Fruit fly (Drosophila melanogaster) whole organism, embryonic: ENCODE measurements around the gene Uxt.

Source experiments
- Bdp1 ChIP-seq: fragments of 200-800 bp; sonication (Bioruptor generic); optimal IDR thresholded peaks from 3 replicates; lab custom pipeline; 2016; ENCODE audit warnings: missing biosample characterization, missing genetic modification characterization
- CG10366 ChIP-seq: fragments of 200-800 bp; sonication (Bioruptor generic); IDR thresholded peaks from 2 replicates; pipeline ENCODE4 v1.3.6; 2022; ENCODE audit warnings: missing biosample characterization, missing genetic modification characterization
- CG10565 ChIP-seq: fragments of 200-800 bp; sonication (Bioruptor generic); optimal IDR thresholded peaks from 3 replicates; lab custom pipeline; 2016; ENCODE audit warnings: missing biosample characterization, mild to moderate bottlenecking, missing genetic modification characterization
- CG12155 ChIP-seq: fragments of 200-800 bp; sonication (Bioruptor generic); optimal IDR thresholded peaks from 3 replicates; lab custom pipeline; 2016; ENCODE audit warnings: missing biosample characterization, missing genetic modification characterization
- CG12744 ChIP-seq: fragments of 200-800 bp; sonication (Bioruptor generic); optimal IDR thresholded peaks from 2 replicates; lab custom pipeline; 2016; ENCODE audit warnings: missing biosample characterization, missing genetic modification characterization
- CG13424 ChIP-seq: fragments of 200-800 bp; sonication (Bioruptor generic); optimal IDR thresholded peaks from 2 replicates; lab custom pipeline; 2019; ENCODE audit warnings: missing biosample characterization, mild to moderate bottlenecking, missing genetic modification characterization, moderate library complexity
- CG14710 ChIP-seq: fragments of 200-800 bp; sonication (Bioruptor generic); optimal IDR thresholded peaks from 3 replicates; lab custom pipeline; 2019; ENCODE audit warnings: missing biosample characterization, mild to moderate bottlenecking, missing genetic modification characterization, moderate library complexity
- CG17361 ChIP-seq: fragments of 200-800 bp; sonication (Bioruptor generic); IDR thresholded peaks from 3 replicates; pipeline ENCODE4 v1.3.6; 2022; ENCODE audit warnings: missing biosample characterization, missing genetic modification characterization
- CG18476 ChIP-seq: fragments of 200-800 bp; sonication (Bioruptor generic); optimal IDR thresholded peaks from 2 replicates; lab custom pipeline; 2016; ENCODE audit warnings: missing biosample characterization, mild to moderate bottlenecking, missing genetic modification characterization
- CG2875 ChIP-seq: fragments of 200-800 bp; sonication (Bioruptor generic); optimal IDR thresholded peaks from 2 replicates; lab custom pipeline; 2017; ENCODE audit warnings: missing biosample characterization, mild to moderate bottlenecking, missing genetic modification characterization, missing genetic modification reagents
- CG32532 ChIP-seq: fragments of 200-800 bp; sonication (Bioruptor generic); IDR thresholded peaks from 2 replicates; pipeline ENCODE4 v1.3.6; 2022; ENCODE audit warnings: missing biosample characterization, missing genetic modification characterization
- CG33557 ChIP-seq: fragments of 200-800 bp; sonication (Bioruptor generic); optimal IDR thresholded peaks from 2 replicates; lab custom pipeline; 2019; ENCODE audit warnings: missing biosample characterization, mild to moderate bottlenecking, missing genetic modification characterization, moderate library complexity
- CG3407 ChIP-seq: fragments of 200-800 bp; sonication (Bioruptor generic); optimal IDR thresholded peaks from 2 replicates; lab custom pipeline; 2018; ENCODE audit warnings: missing biosample characterization, mild to moderate bottlenecking, missing genetic modification characterization
- CG4404 ChIP-seq: fragments of 200-800 bp; sonication (Bioruptor generic); IDR thresholded peaks from 2 replicates; pipeline ENCODE4 v1.3.6; 2022; ENCODE audit warnings: missing biosample characterization, missing genetic modification characterization
- CG4730 ChIP-seq: fragments of 200-800 bp; sonication (Bioruptor generic); IDR thresholded peaks from 2 replicates; pipeline ENCODE4 v1.3.6; 2022; ENCODE audit warnings: missing biosample characterization, missing genetic modification characterization
- CG5245 ChIP-seq: fragments of 200-800 bp; sonication (Bioruptor generic); optimal IDR thresholded peaks from 3 replicates; lab custom pipeline; 2016; ENCODE audit warnings: missing biosample characterization, missing genetic modification characterization
- CG6175 ChIP-seq: fragments of 200-800 bp; sonication (Bioruptor generic); IDR thresholded peaks from 3 replicates; pipeline ENCODE4 v1.3.6; 2022; ENCODE audit warnings: missing biosample characterization, missing genetic modification characterization
- CG7928 ChIP-seq: fragments of 200-800 bp; sonication (Bioruptor generic); optimal IDR thresholded peaks from 2 replicates; lab custom pipeline; 2017; ENCODE audit warnings: missing biosample characterization, mild to moderate bottlenecking, missing genetic modification characterization
- CG9215 ChIP-seq: fragments of 200-800 bp; sonication (Bioruptor generic); IDR thresholded peaks from 2 replicates; pipeline ENCODE4 v1.3.6; 2022; ENCODE audit warnings: missing biosample characterization, missing genetic modification characterization
- CHES-1-like ChIP-seq: fragments of 200-800 bp; sonication (Bioruptor generic); optimal IDR thresholded peaks from 2 replicates; lab custom pipeline; 2016; ENCODE audit warnings: missing biosample characterization, missing genetic modification characterization
- Elba2 ChIP-seq: fragments of 200-800 bp; sonication (Bioruptor generic); optimal IDR thresholded peaks from 3 replicates; lab custom pipeline; 2016; ENCODE audit warnings: missing biosample characterization, missing genetic modification characterization
- HLH3B ChIP-seq: fragments of 200-800 bp; sonication (Bioruptor generic); IDR thresholded peaks from 2 replicates; pipeline ENCODE4 v1.3.6; 2022; ENCODE audit warnings: missing biosample characterization, missing genetic modification characterization
- Hey ChIP-seq: fragments of 200-800 bp; sonication (Bioruptor generic); optimal IDR thresholded peaks from 3 replicates; lab custom pipeline; 2018; ENCODE audit warnings: missing biosample characterization, mild to moderate bottlenecking, missing genetic modification characterization
- HmgD ChIP-seq: fragments of 200-800 bp; sonication (Bioruptor generic); optimal IDR thresholded peaks from 3 replicates; lab custom pipeline; 2016; ENCODE audit warnings: missing biosample characterization, missing genetic modification characterization
- MTF-1 ChIP-seq: fragments of 200-800 bp; sonication (Bioruptor generic); optimal IDR thresholded peaks from 2 replicates; lab custom pipeline; 2018; ENCODE audit warnings: missing biosample characterization, mild to moderate bottlenecking, missing genetic modification characterization, borderline replicate concordance
- Meics ChIP-seq: fragments of 200-800 bp; sonication (Bioruptor generic); optimal IDR thresholded peaks from 2 replicates; lab custom pipeline; 2017; ENCODE audit warnings: missing biosample characterization, mild to moderate bottlenecking, missing genetic modification characterization
- Nf-YB ChIP-seq: fragments of 200-800 bp; sonication (Bioruptor generic); optimal IDR thresholded peaks from 3 replicates; lab custom pipeline; 2019; ENCODE audit warnings: missing biosample characterization, mild to moderate bottlenecking, missing genetic modification characterization, moderate library complexity
- Ptx1 ChIP-seq: fragments of 200-800 bp; sonication (Bioruptor generic); IDR thresholded peaks from 2 replicates; pipeline ENCODE4 v1.3.6; 2022; ENCODE audit warnings: missing biosample characterization, missing genetic modification characterization
- Ssrp ChIP-seq: fragments of 200-800 bp; sonication (Bioruptor generic); optimal IDR thresholded peaks from 2 replicates; lab custom pipeline; 2018; ENCODE audit warnings: missing biosample characterization, mild to moderate bottlenecking, missing genetic modification characterization, moderate library complexity
- Xrp1 ChIP-seq: fragments of 200-800 bp; sonication (Bioruptor generic); IDR thresholded peaks from 2 replicates; pipeline ENCODE4 v1.3.6; 2022; ENCODE audit warnings: missing biosample characterization, missing genetic modification characterization
- amos ChIP-seq: fragments of 200-800 bp; sonication (Bioruptor generic); IDR thresholded peaks from 2 replicates; pipeline ENCODE4 v1.3.6; 2022; ENCODE audit warnings: missing biosample characterization, missing genetic modification characterization; ENCODE audit not compliant: partially characterized antibody
- ara ChIP-seq: fragments of 200-800 bp; sonication (Bioruptor generic); IDR thresholded peaks from 2 replicates; pipeline ENCODE4 v1.3.6; 2022; ENCODE audit warnings: missing biosample characterization, missing genetic modification characterization
- bigmax ChIP-seq: fragments of 200-800 bp; sonication (Bioruptor generic); optimal IDR thresholded peaks from 2 replicates; lab custom pipeline; 2018; ENCODE audit warnings: missing biosample characterization, mild to moderate bottlenecking, missing genetic modification characterization
- br ChIP-seq: fragments of >200 bp; optimal IDR thresholded peaks from 2 replicates; lab custom pipeline; 2017
- cad ChIP-seq: fragments of >200 bp; optimal IDR thresholded peaks from 2 replicates; lab custom pipeline; 2017; ENCODE audit warnings: missing biosample characterization, missing genetic modification characterization
- cg ChIP-seq: fragments of 200-800 bp; sonication (Bioruptor generic); optimal IDR thresholded peaks from 3 replicates; lab custom pipeline; 2019; ENCODE audit warnings: missing biosample characterization, mild to moderate bottlenecking, missing genetic modification characterization, moderate library complexity
- dmrt99B ChIP-seq: fragments of 200-800 bp; sonication (Bioruptor generic); optimal IDR thresholded peaks from 2 replicates; lab custom pipeline; 2018; ENCODE audit warnings: missing biosample characterization, mild to moderate bottlenecking, missing genetic modification characterization, moderate library complexity
- knrl ChIP-seq: fragments of 200-800 bp; sonication (Bioruptor generic); IDR thresholded peaks from 3 replicates; pipeline ENCODE4 v1.3.6; 2022; ENCODE audit warnings: missing biosample characterization, missing genetic modification characterization; ENCODE audit not compliant: partially characterized antibody
- luna ChIP-seq: fragments of 200-800 bp; sonication (Bioruptor generic); optimal IDR thresholded peaks from 2 replicates; lab custom pipeline; 2016; ENCODE audit warnings: missing biosample characterization, missing genetic modification characterization
- nmo ChIP-seq: fragments of 200-800 bp; sonication (Bioruptor generic); optimal IDR thresholded peaks from 2 replicates; lab custom pipeline; 2018; ENCODE audit warnings: missing biosample characterization, mild to moderate bottlenecking, missing genetic modification characterization, moderate library complexity
- otp ChIP-seq: fragments of 200-800 bp; sonication (Bioruptor generic); IDR thresholded peaks from 3 replicates; pipeline ENCODE4, ENCODE4 v1.3.6; 2022; ENCODE audit warnings: missing biosample characterization, missing genetic modification characterization
- pb ChIP-seq: fragments of 200-800 bp; sonication (Bioruptor generic); optimal IDR thresholded peaks from 3 replicates; lab custom pipeline; 2016; ENCODE audit warnings: missing biosample characterization, missing genetic modification characterization
- pnt ChIP-seq: fragments of 200-800 bp; sonication (Bioruptor generic); optimal IDR thresholded peaks from 3 replicates; lab custom pipeline; 2016; ENCODE audit warnings: missing biosample characterization, missing genetic modification characterization
- pum ChIP-seq: fragments of 200-800 bp; sonication (Bioruptor generic); optimal IDR thresholded peaks from 2 replicates; lab custom pipeline; 2016; ENCODE audit warnings: missing biosample characterization, missing genetic modification characterization
- ranshi ChIP-seq: fragments of 200-800 bp; sonication (Bioruptor generic); IDR thresholded peaks from 2 replicates; pipeline ENCODE4 v1.3.6; 2022; ENCODE audit warnings: missing biosample characterization, missing genetic modification characterization
- ro ChIP-seq: fragments of 200-800 bp; sonication (Bioruptor generic); IDR thresholded peaks from 2 replicates; pipeline ENCODE4 v1.3.6; 2022; ENCODE audit warnings: missing biosample characterization, missing genetic modification characterization
- schlank ChIP-seq: fragments of 200-800 bp; sonication (Bioruptor generic); optimal IDR thresholded peaks from 2 replicates; lab custom pipeline; 2018; ENCODE audit warnings: missing biosample characterization, mild to moderate bottlenecking, missing genetic modification characterization
- tll ChIP-seq, 2 experiments: fragments of 200-800 bp in 1 of 2; fragments of >200 bp in 1 of 2; sonication (Bioruptor generic) in 1 of 2; optimal IDR thresholded peaks; 2 replicates each; lab custom pipeline; 2017 to 2019; ENCODE audit warnings: missing biosample characterization in 2 of 2, missing genetic modification characterization in 2 of 2, mild to moderate bottlenecking in 1 of 2, moderate library complexity in 1 of 2
- twi ChIP-seq: fragments of 200-800 bp; optimal IDR thresholded peaks from 2 replicates; lab custom pipeline; 2019; ENCODE audit warnings: missing biosample characterization, mild to moderate bottlenecking, missing genetic modification characterization, moderate library complexity
- usp ChIP-seq: fragments of >200 bp; optimal IDR thresholded peaks from 2 replicates; lab custom pipeline; 2017; ENCODE audit warnings: missing biosample characterization, missing genetic modification characterization
- zf30C ChIP-seq: fragments of 200-800 bp; sonication (Bioruptor generic); optimal IDR thresholded peaks from 3 replicates; lab custom pipeline; 2018; ENCODE audit warnings: missing biosample characterization, mild to moderate bottlenecking, missing genetic modification characterization

The Uxt gene

dm6 chr2L:15264483-15264987 lies 8.2 kb downstream of the Uxt start, which contains the start of gene yuri (continued):
- TF ChIP-seq dmrt99B (no peak), CG13424 (tag; lab: Kevin White, UChicago) (no peak), Xrp1 (GFP tag; lab: Robert Waterston, UW) (peak; percentile 58; the same call in 1 of the 2 replicates), CG3407 (GFP tag; lab: Kevin White, UChicago) (peak; percentile 34), Ptx1 (GFP tag; lab: Robert Waterston, UW) (no peak), zf30C (peak; percentile 10), CG12155 (no peak), CG6175 (peak; percentile 27; the same call in 1 of the 3 replicates), CG17361 (GFP tag; lab: Robert Waterston, UW) (no peak), otp (peak; percentile 72; the same call in 2 of the 3 replicates), CG14710 (no peak), Elba2 (peak; percentile 28), CG33557 (GFP tag; lab: Kevin White, UChicago) (peak; percentile 31), nmo (GFP tag; lab: Kevin White, UChicago) (no peak), CG7928 (GFP tag; lab: Kevin White, UChicago) (peak; percentile 27), ro (GFP tag; lab: Robert Waterston, UW) (no peak), CG5245 (GFP tag; lab: Kevin White, UChicago) (no peak), usp (GFP tag; lab: Kevin White, UChicago) (no peak), br (lab: Kevin White, UChicago) (no peak), ranshi (GFP tag; lab: Robert Waterston, UW) (no peak; the same call in 1 of the 2 replicates), CG10565 (no peak), tll (GFP tag; optimal IDR thresholded peaks at IDR 0.05; lab: Kevin White, UChicago) (no peak), knrl (GFP tag; lab: Robert Waterston, UW) (no peak), CG4730 (no peak), twi (tag; lab: Kevin White, UChicago) (no peak), amos (GFP tag; lab: Robert Waterston, UW) (peak; percentile 26; the same call in 1 of the 2 replicates), schlank (tag; lab: Kevin White, UChicago) (peak; percentile 41), CG12744 (GFP tag; lab: Kevin White, UChicago) (no peak), CG2875 (GFP tag; lab: Kevin White, UChicago) (peak; percentile 28), CG18476 (no peak), MTF-1 (GFP tag; lab: Kevin White, UChicago) (peak; percentile 77), Ssrp (tag; lab: Kevin White, UChicago) (no peak), Bdp1 (no peak), Hey (no peak), CG10366 (no peak), cg (GFP tag; lab: Kevin White, UChicago) (peak; percentile 61), CG9215 (GFP tag; lab: Robert Waterston, UW) (no peak), ara (GFP tag; lab: Robert Waterston, UW) (peak; percentile 67), pb (GFP tag; lab: Kevin White, UChicago) (peak; percentile 38), HLH3B (GFP tag; lab: Robert Waterston, UW) (no peak), Nf-YB (GFP tag; lab: Kevin White, UChicago) (peak; percentile 23), bigmax (peak; percentile 1), HmgD (GFP tag; lab: Kevin White, UChicago) (no peak), cad (GFP tag; lab: Kevin White, UChicago) (no peak), pnt (GFP tag; lab: Kevin White, UChicago) (no peak), CHES-1-like (GFP tag; lab: Kevin White, UChicago) (peak; percentile 37), Meics (peak; percentile 34), luna (GFP tag; lab: Kevin White, UChicago) (no peak), CG32532 (GFP tag; lab: Robert Waterston, UW) (peak; percentile 79; the same call in 1 of the 2 replicates), CG4404 (GFP tag; lab: Robert Waterston, UW) (no peak), pum (GFP tag; lab: Kevin White, UChicago) (no peak)
